Worm (Caenorhabditis elegans): Measurements from ENCODE around the gene adbp-1.
A peak's percentile ranks its signal among the peaks of the same experiment; 100 is the strongest.

The adbp-1 gene

ce11 chrII:11469574-11470108 is 25.7 kb downstream of the adbp-1 start, which contains the start of gene cisd-1:
Gene cisd-1 (minus strand): TSS chrII:11469624.
- no peak for TF ChIP-seq snpc-4 (tag; optimal IDR thresholded peaks at IDR 0.05)
- TF ChIP-seq nhr-76 (tag; optimal IDR thresholded peaks at IDR 0.05): no peak
- TF ChIP-seq lin-13 (tag; optimal IDR thresholded peaks at IDR 0.05): no peak
- no peak for TF ChIP-seq unc-39 (tag; optimal IDR thresholded peaks at IDR 0.05)
- TF ChIP-seq elt-1 (tag; optimal IDR thresholded peaks at IDR 0.05; ENCODE audit: borderline replicate concordance, insufficient read depth): no peak
- no peak for TF ChIP-seq sptf-1 (tag; optimal IDR thresholded peaks at IDR 0.05)
- TF ChIP-seq mab-5 (tag; optimal IDR thresholded peaks at IDR 0.05): no peak

- no peak for TF ChIP-seq mep-1 (tag; optimal IDR thresholded peaks at IDR 0.05)
- TF ChIP-seq nhr-28 (tag; optimal IDR thresholded peaks at IDR 0.05): no peak
- no peak for TF ChIP-seq flh-1 (GFP tag; optimal IDR thresholded peaks at IDR 0.05)
- TF ChIP-seq lin-32 (GFP tag; optimal IDR thresholded peaks at IDR 0.05): no peak
- TF ChIP-seq zip-8 (tag; optimal IDR thresholded peaks at IDR 0.05): no peak
- no peak for TF ChIP-seq nhr-2 (tag; optimal IDR thresholded peaks at IDR 0.05)
- TF ChIP-seq elt-1 (tag; optimal IDR thresholded peaks at IDR 0.05; ENCODE audit: borderline replicate concordance, insufficient read depth): no peak
- TF ChIP-seq lin-13 (tag; optimal IDR thresholded peaks at IDR 0.05): no peak
- TF ChIP-seq nhr-76 (tag; optimal IDR thresholded peaks at IDR 0.05): no peak
- TF ChIP-seq lsy-2 (tag; optimal IDR thresholded peaks at IDR 0.05): no peak
- no peak for TF ChIP-seq tbx-8 (GFP tag; optimal IDR thresholded peaks at IDR 0.05)
- no peak for TF ChIP-seq drap-1 (GFP tag; optimal IDR thresholded peaks at IDR 0.05)
- TF ChIP-seq ham-2 (GFP tag; optimal IDR thresholded peaks at IDR 0.05): no peak
- no peak for TF ChIP-seq ces-1 (GFP tag; optimal IDR thresholded peaks at IDR 0.05)
- TF ChIP-seq elt-3 (tag; optimal IDR thresholded peaks at IDR 0.05): no peak
- no peak for TF ChIP-seq nhr-12 (tag; optimal IDR thresholded peaks at IDR 0.05)
Measured at ce11 chrII:11471916-11472315, 28.0 kb downstream of the adbp-1 start, which contains the start of gene mfn-1. Gene mfn-1 (minus strand): TSS chrII:11472016.

DNA sequence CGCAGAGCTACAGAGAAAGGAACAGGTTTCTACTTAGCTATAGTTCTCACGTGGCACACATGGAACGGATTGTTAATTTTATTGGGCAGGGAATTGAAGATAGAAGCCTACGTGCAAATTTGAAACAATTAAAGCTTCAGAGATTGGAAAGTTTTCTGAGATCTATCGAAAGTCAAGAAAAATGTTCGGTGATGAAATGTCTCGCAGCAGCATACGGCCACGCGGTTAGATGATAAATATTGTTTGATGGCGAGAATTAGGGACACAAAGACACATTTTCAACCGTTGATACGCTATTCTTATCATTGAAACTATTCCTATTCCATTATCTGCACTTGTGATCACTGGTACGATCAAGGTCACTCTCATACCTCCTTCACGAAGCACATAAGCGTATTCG is 28.6 kb downstream of the adbp-1 start:
- TF ChIP-seq elt-1 (tag; optimal IDR thresholded peaks at IDR 0.05; ENCODE audit: borderline replicate concordance, insufficient read depth): no peak
- TF ChIP-seq elt-3 (tag; optimal IDR thresholded peaks at IDR 0.05): peak; percentile 7

- TF ChIP-seq unc-120 (tag; optimal IDR thresholded peaks at IDR 0.05; ENCODE audit: poor library complexity, severe bottlenecking): peak; percentile 34
- TF ChIP-seq zip-8 (tag; optimal IDR thresholded peaks at IDR 0.05): no peak
- TF ChIP-seq unc-62 (GFP tag; optimal IDR thresholded peaks at IDR 0.05): no peak
- TF ChIP-seq bed-3 (GFP tag; optimal IDR thresholded peaks at IDR 0.05): peak; percentile 19
- TF ChIP-seq drap-1 (GFP tag; optimal IDR thresholded peaks at IDR 0.05): peak; percentile 54
- TF ChIP-seq M03D4.4 (tag; optimal IDR thresholded peaks at IDR 0.05): peak; percentile 70
- TF ChIP-seq lin-13 (tag; optimal IDR thresholded peaks at IDR 0.05): peak; percentile 80
- TF ChIP-seq mep-1 (tag; optimal IDR thresholded peaks at IDR 0.05): peak; percentile 89
- no peak for TF ChIP-seq nhr-28 (tag; optimal IDR thresholded peaks at IDR 0.05)
- no peak for TF ChIP-seq mab-5 (tag; optimal IDR thresholded peaks at IDR 0.05)
- no peak for TF ChIP-seq sem-2 (GFP tag; optimal IDR thresholded peaks at IDR 0.05)
- TF ChIP-seq lin-32 (GFP tag; optimal IDR thresholded peaks at IDR 0.05): no peak
- peak; percentile 53 for TF ChIP-seq mls-2 (tag; optimal IDR thresholded peaks at IDR 0.05)
- TF ChIP-seq ceh-43 (GFP tag; optimal IDR thresholded peaks at IDR 0.05): peak; percentile 67
- peak; percentile 74 for TF ChIP-seq lsy-2 (tag; optimal IDR thresholded peaks at IDR 0.05)
- peak; percentile 69 for TF ChIP-seq pha-4 (tag; optimal IDR thresholded peaks at IDR 0.05)
- TF ChIP-seq ces-1 (GFP tag; optimal IDR thresholded peaks at IDR 0.05): peak; percentile 82
- TF ChIP-seq nhr-237 (tag; optimal IDR thresholded peaks at IDR 0.05): peak; percentile 5
- no peak for TF ChIP-seq nhr-12 (tag; optimal IDR thresholded peaks at IDR 0.05)
- peak; percentile 81 for TF ChIP-seq sptf-1 (tag; optimal IDR thresholded peaks at IDR 0.05)
- peak; percentile 51 for TF ChIP-seq cnd-1 (tag; optimal IDR thresholded peaks at IDR 0.05)
Measured at ce11 chrII:11473525-11474181, 29.7 kb downstream of the adbp-1 start, which contains the start of the genes metl-1 and W02B12.11. Gene metl-1 (minus strand): TSS chrII:11473575. Gene W02B12.11 (plus strand): TSS chrII:11473861.

ce11 chrII:11476410-11476809 is 32.4 kb downstream of the adbp-1 start, which contains the start of gene W02B12.16:
Gene W02B12.16 (minus strand): TSS chrII:11476510.
- TF ChIP-seq mab-5 (tag; optimal IDR thresholded peaks at IDR 0.05): no peak
- no peak for TF ChIP-seq mep-1 (tag; optimal IDR thresholded peaks at IDR 0.05)
- no peak for TF ChIP-seq snpc-4 (tag; optimal IDR thresholded peaks at IDR 0.05)
- TF ChIP-seq nhr-237 (tag; optimal IDR thresholded peaks at IDR 0.05): no peak
- TF ChIP-seq lsy-2 (tag; optimal IDR thresholded peaks at IDR 0.05): no peak
